Worm (Caenorhabditis elegans) whole organism, L3 larva: ENCODE results near the gene Y68A4A.10.

ENCODE experiments used
- fos-1 ChIP-seq: fragments of 150-350 bp; optimal IDR thresholded peaks from 2 replicates; lab custom pipeline; 2014; ENCODE audit warnings: missing biosample characterization, missing genetic modification characterization
- nhr-25 ChIP-seq: sonication (generic microtip); optimal IDR thresholded peaks from 2 replicates; lab custom pipeline; 2017; ENCODE audit warnings: missing biosample characterization, missing genetic modification characterization
- nhr-67 ChIP-seq: fragments of 150-350 bp; optimal IDR thresholded peaks from 2 replicates; lab custom pipeline; 2014; ENCODE audit warnings: missing biosample characterization, missing genetic modification characterization

- TF ChIP-seq fos-1 (tag; lab: Kevin White, UChicago) (no peak), nhr-67 (tag; lab: Kevin White, UChicago) (no peak), nhr-25 (no peak)
These were observed 46.5 kb upstream of the Y68A4A.10 start, which contains the start of gene F40D4.17 for ce11 chrV:17155384-17155858.
